Worm (Caenorhabditis elegans): ENCODE measurements around the gene K09E9.4.

K09E9.4 gene

ce11 chrX:15600512-15601117 lies 29.6 kb downstream of the K09E9.4 start, which contains the start of gene ent-2 (continued):
- TF ChIP-seq Y75B8A.6 (GFP tag; IDR thresholded peaks at IDR 0.05) (no peak), tag-97 (GFP tag; IDR thresholded peaks at IDR 0.05) (no peak), dve-1 (tag; optimal IDR thresholded peaks at IDR 0.05; ENCODE audit: insufficient read depth) (no peak), fos-1 (tag; optimal IDR thresholded peaks at IDR 0.05) (no peak), lin-13 (GFP tag; optimal IDR thresholded peaks at IDR 0.05) (no peak), duxl-1 (tag; optimal IDR thresholded peaks at IDR 0.05; ENCODE audit: poor library complexity) (no peak), set-16 (GFP tag; IDR thresholded peaks at IDR 0.05) (0 out of 2 replicates have a peak, but pooled peaks have one; percentile 13), spr-3 (GFP tag; optimal IDR thresholded peaks at IDR 0.05) (no peak), daf-8 (GFP tag; IDR thresholded peaks at IDR 0.05) (no peak), nhr-102 (tag; optimal IDR thresholded peaks at IDR 0.05) (no peak), dmd-6 (GFP tag; IDR thresholded peaks at IDR 0.05) (peak; percentile 19; the same call in 1 of the 2 replicates), ceh-44 (GFP tag; IDR thresholded peaks at IDR 0.05) (no peak), nhr-28 (tag; optimal IDR thresholded peaks at IDR 0.05) (no peak), D1046.2 (GFP tag; IDR thresholded peaks at IDR 0.05) (no peak), mxl-3 (GFP tag; optimal IDR thresholded peaks at IDR 0.05) (peak; percentile 50), arid-1 (GFP tag; conservative IDR thresholded peaks at IDR 0.05) (no peak), ces-1 (GFP tag; optimal IDR thresholded peaks at IDR 0.05) (no peak), zip-2 (tag; optimal IDR thresholded peaks at IDR 0.05) (no peak), mes-2 (tag; optimal IDR thresholded peaks at IDR 0.05; ENCODE audit: poor library complexity, severe bottlenecking) (no peak), lin-29 (GFP tag; IDR thresholded peaks at IDR 0.05) (no peak), mdl-1 (tag; optimal IDR thresholded peaks at IDR 0.05) (peak in 1 of 2 experiments; percentile 84), mep-1 (tag; optimal IDR thresholded peaks at IDR 0.05) (peak; percentile 68), lin-1 (GFP tag; IDR thresholded peaks at IDR 0.05) (no peak), attf-4 (tag; optimal IDR thresholded peaks at IDR 0.05) (no peak), dmd-9 (GFP tag; IDR thresholded peaks at IDR 0.05) (no peak), rbr-2 (tag; optimal IDR thresholded peaks at IDR 0.05) (peak; percentile 16), dmd-8 (GFP tag; IDR thresholded peaks at IDR 0.05) (no peak), lin-38 (GFP tag; IDR thresholded peaks at IDR 0.05) (no peak), Y48G9A.11 (GFP tag; IDR thresholded peaks at IDR 0.05) (no peak), skn-1 (tag; optimal IDR thresholded peaks at IDR 0.05) (no peak), saeg-2 (GFP tag; IDR thresholded peaks at IDR 0.05) (no peak), lin-39 (tag; optimal IDR thresholded peaks at IDR 0.05) (no peak), pqm-1 (tag; optimal IDR thresholded peaks at IDR 0.05) (no peak), madf-5 (GFP tag; IDR thresholded peaks at IDR 0.05) (no peak), unc-130 (GFP tag; optimal IDR thresholded peaks at IDR 0.05) (no peak), nhr-11 (tag; optimal IDR thresholded peaks at IDR 0.05) (peak; percentile 17), F10B5.3 (tag; optimal IDR thresholded peaks at IDR 0.05) (no peak), aly-2 (tag; optimal IDR thresholded peaks at IDR 0.05) (no peak), zfp-3 (GFP tag; conservative IDR thresholded peaks at IDR 0.05) (no peak), nhr-6 (tag; optimal IDR thresholded peaks at IDR 0.05) (peak; percentile 64), dpl-1 (GFP tag; optimal IDR thresholded peaks at IDR 0.05) (no peak), nhr-76 (tag; optimal IDR thresholded peaks at IDR 0.05) (no peak), egl-43 (GFP tag; IDR thresholded peaks at IDR 0.05) (no peak), spr-1 (tag; optimal IDR thresholded peaks at IDR 0.05) (no peak), daf-19 (GFP tag; conservative IDR thresholded peaks at IDR 0.05) (no peak), ztf-7 (tag; optimal IDR thresholded peaks at IDR 0.05) (no peak), ama-1 (optimal IDR thresholded peaks at IDR 0.05) (no peak), ceh-32 (tag; optimal IDR thresholded peaks at IDR 0.05; ENCODE audit: poor library complexity) (no peak), hif-1 (tag; optimal IDR thresholded peaks at IDR 0.05) (peak in 1 of 2 experiments; percentile 1), ztf-11 (tag; optimal IDR thresholded peaks at IDR 0.05) (no peak), F44E2.7 (GFP tag; IDR thresholded peaks at IDR 0.05) (no peak), mxl-2 (GFP tag; conservative IDR thresholded peaks at IDR 0.05) (no peak)
